Fruit fly (Drosophila melanogaster) whole organism, adult: ENCODE data around the gene CG31036.

ENCODE experiments used
- CG11617 ChIP-seq: fragments of 200-800 bp; sonication (Bioruptor generic); optimal IDR thresholded peaks from 2 replicates; lab custom pipeline; 2017; ENCODE audit warnings: mild to moderate bottlenecking, missing biosample characterization, missing genetic modification reagents, missing genetic modification characterization
- CG12768 ChIP-seq: fragments of 200-800 bp; sonication (Bioruptor generic); optimal IDR thresholded peaks from 2 replicates; lab custom pipeline; 2017; ENCODE audit warnings: missing biosample characterization, missing genetic modification characterization, mild to moderate bottlenecking, moderate library complexity, missing genetic modification reagents
- CG14711 ChIP-seq: fragments of 200-800 bp; sonication (Bioruptor generic); optimal IDR thresholded peaks from 2 replicates; lab custom pipeline; 2018; ENCODE audit warnings: missing biosample characterization, mild to moderate bottlenecking, missing genetic modification characterization, moderate library complexity
- CG1620 ChIP-seq: fragments of 200-800 bp; sonication (Bioruptor generic); optimal IDR thresholded peaks from 2 replicates; lab custom pipeline; 2016; ENCODE audit warnings: missing biosample characterization, missing genetic modification characterization
- CG33017 ChIP-seq: fragments of 200-800 bp; sonication (Bioruptor generic); optimal IDR thresholded peaks from 2 replicates; lab custom pipeline; 2018; ENCODE audit warnings: missing biosample characterization, mild to moderate bottlenecking, missing genetic modification characterization, moderate library complexity
- CG5204 ChIP-seq: fragments of 200-800 bp; sonication (Bioruptor generic); optimal IDR thresholded peaks from 2 replicates; lab custom pipeline; 2016; ENCODE audit warnings: missing biosample characterization, missing genetic modification characterization
- CG7045 ChIP-seq: fragments of 200-800 bp; sonication (Bioruptor generic); optimal IDR thresholded peaks from 2 replicates; lab custom pipeline; 2017; ENCODE audit warnings: missing biosample characterization, mild to moderate bottlenecking, missing genetic modification characterization
- CG7101 ChIP-seq: fragments of 200-800 bp; sonication (Bioruptor generic); optimal IDR thresholded peaks from 2 replicates; lab custom pipeline; 2018; ENCODE audit warnings: missing biosample characterization, mild to moderate bottlenecking, missing genetic modification characterization, moderate library complexity
- Clk ChIP-seq: fragments of 200-800 bp; sonication (Bioruptor generic); optimal IDR thresholded peaks from 2 replicates; lab custom pipeline; 2017; ENCODE audit warnings: missing biosample characterization, missing genetic modification characterization
- Crg-1 ChIP-seq: fragments of 200-800 bp; sonication (Bioruptor generic); optimal IDR thresholded peaks from 2 replicates; lab custom pipeline; 2016; ENCODE audit warnings: missing biosample characterization, missing genetic modification characterization
- Hr96 ChIP-seq: fragments of 200-800 bp; sonication (Bioruptor generic); optimal IDR thresholded peaks from 2 replicates; lab custom pipeline; 2016; ENCODE audit warnings: missing biosample characterization, missing genetic modification characterization
- Mnt ChIP-seq: fragments of 200-800 bp; sonication (Bioruptor generic); optimal IDR thresholded peaks from 2 replicates; lab custom pipeline; 2016; ENCODE audit warnings: missing biosample characterization, mild to moderate bottlenecking, missing genetic modification characterization
- bab1 ChIP-seq: fragments of 200-800 bp; sonication (Bioruptor generic); optimal IDR thresholded peaks from 3 replicates; lab custom pipeline; 2019; ENCODE audit warnings: missing biosample characterization, mild to moderate bottlenecking, missing genetic modification characterization, moderate library complexity
- cic ChIP-seq: fragments of 200-800 bp; sonication (Bioruptor generic); optimal IDR thresholded peaks from 2 replicates; lab custom pipeline; 2017; ENCODE audit warnings: missing biosample characterization, mild to moderate bottlenecking, missing genetic modification characterization, moderate library complexity
- cnc ChIP-seq, 2 experiments: fragments of >200 bp; optimal IDR thresholded peaks; 2 replicates each; lab custom pipeline; 2017
- kay ChIP-seq: fragments of 200-800 bp; sonication (Bioruptor generic); peaks from one replicate; lab custom pipeline; 2016; ENCODE audit warnings: missing biosample characterization, missing genetic modification characterization, borderline replicate concordance
- ovo ChIP-seq: fragments of 200-800 bp; sonication (Bioruptor generic); optimal IDR thresholded peaks from 2 replicates; lab custom pipeline; 2016; ENCODE audit warnings: missing biosample characterization, missing genetic modification characterization
- pad ChIP-seq: fragments of 200-800 bp; sonication (Bioruptor generic); optimal IDR thresholded peaks from 3 replicates; lab custom pipeline; 2017; ENCODE audit warnings: missing biosample characterization, missing genetic modification characterization, mild to moderate bottlenecking, moderate library complexity, missing genetic modification reagents
- tj ChIP-seq: fragments of 200-800 bp; sonication (Bioruptor generic); optimal IDR thresholded peaks from 3 replicates; lab custom pipeline; 2017; ENCODE audit warnings: missing biosample characterization, mild to moderate bottlenecking, missing genetic modification characterization, moderate library complexity
- toe ChIP-seq: fragments of 200-800 bp; sonication (Bioruptor generic); optimal IDR thresholded peaks from 2 replicates; lab custom pipeline; 2016; ENCODE audit warnings: missing biosample characterization, missing genetic modification characterization

The CG31036 gene

dm6 chr3R:29907601-29908175 lies at the start of gene CG31036:
Gene CG31036, plus strand, starts transcription at chr3R:29908107.
- no peak for TF ChIP-seq CG7045 (GFP tag; lab: Kevin White, UChicago)
- TF ChIP-seq CG33017 (tag; lab: Kevin White, UChicago) = no peak
- no peak for TF ChIP-seq bab1 (GFP tag; lab: Kevin White, UChicago)
- TF ChIP-seq CG12768 = no peak
- no peak for TF ChIP-seq cic (GFP tag; lab: Kevin White, UChicago)
- no peak for TF ChIP-seq CG1620
- TF ChIP-seq Clk (GFP tag; lab: Kevin White, UChicago) = no peak
- TF ChIP-seq kay = no peak
- no peak for TF ChIP-seq CG11617 (GFP tag; lab: Kevin White, UChicago)
- TF ChIP-seq ovo (GFP tag; lab: Kevin White, UChicago) = no peak
- no peak for TF ChIP-seq Mnt
- TF ChIP-seq cnc (optimal IDR thresholded peaks at IDR 0.05; lab: Kevin White, UChicago) = no peak
- no peak for TF ChIP-seq tj (GFP tag; lab: Kevin White, UChicago)
- no peak for TF ChIP-seq pad (GFP tag; lab: Kevin White, UChicago)
- TF ChIP-seq Crg-1 (GFP tag; lab: Kevin White, UChicago) = no peak
- no peak for TF ChIP-seq toe
- no peak for TF ChIP-seq CG7101
- TF ChIP-seq CG14711 (tag; lab: Kevin White, UChicago) = no peak

dm6 chr3R:29858806-29859205 lies 49.1 kb upstream of the CG31036 start, which contains the start of gene CG7824:
Gene CG7824, minus strand, starts transcription at chr3R:29858936.
- no peak for TF ChIP-seq kay
- peak; percentile 49 for TF ChIP-seq Mnt

dm6 chr3R:29859763-29860162 lies 48.1 kb upstream of the CG31036 start:
- peak; percentile 56 for TF ChIP-seq bab1 (GFP tag; lab: Kevin White, UChicago)
- TF ChIP-seq CG1620 = no peak
- TF ChIP-seq CG7045 (GFP tag; lab: Kevin White, UChicago) = no peak
- TF ChIP-seq CG11617 (GFP tag; lab: Kevin White, UChicago) = peak; percentile 32
- no peak for TF ChIP-seq Hr96
- TF ChIP-seq Clk (GFP tag; lab: Kevin White, UChicago) = no peak
- no peak for TF ChIP-seq ovo (GFP tag; lab: Kevin White, UChicago)
- peak; percentile 46 for TF ChIP-seq Mnt
- peak; percentile 0 for TF ChIP-seq pad (GFP tag; lab: Kevin White, UChicago)
- TF ChIP-seq kay = no peak
- no peak for TF ChIP-seq toe
- TF ChIP-seq CG12768 = no peak
- TF ChIP-seq tj (GFP tag; lab: Kevin White, UChicago) = no peak
- TF ChIP-seq cic (GFP tag; lab: Kevin White, UChicago) = peak; percentile 8
- TF ChIP-seq CG14711 (tag; lab: Kevin White, UChicago) = no peak
- TF ChIP-seq cnc (optimal IDR thresholded peaks at IDR 0.05; lab: Kevin White, UChicago) = no peak
- TF ChIP-seq CG7101 = peak; percentile 45
- peak; percentile 4 for TF ChIP-seq CG33017 (tag; lab: Kevin White, UChicago)

dm6 chr3R:29861432-29862249 lies 46.3 kb upstream of the CG31036 start, which contains the start of the genes CG15514 and RpS8:
Gene CG15514, minus strand, starts transcription at chr3R:29861494.
Gene RpS8, plus strand, starts transcription at chr3R:29861582.
- TF ChIP-seq ovo (GFP tag; lab: Kevin White, UChicago) (peak; percentile 70), cic (GFP tag; lab: Kevin White, UChicago) (peak; percentile 4), toe (no peak), Mnt (peak; percentile 90), CG5204 (GFP tag; lab: Kevin White, UChicago) (no peak), CG11617 (GFP tag; lab: Kevin White, UChicago) (peak; percentile 85), kay (no peak), tj (GFP tag; lab: Kevin White, UChicago) (peak; percentile 38), CG7101 (peak; percentile 77), bab1 (GFP tag; lab: Kevin White, UChicago) (peak; percentile 51), Crg-1 (GFP tag; lab: Kevin White, UChicago) (peak; percentile 57), pad (GFP tag; lab: Kevin White, UChicago) (peak; percentile 70), cnc (optimal IDR thresholded peaks at IDR 0.05; lab: Kevin White, UChicago) (no peak), CG14711 (tag; lab: Kevin White, UChicago) (peak; percentile 41), Hr96 (no peak), CG12768 (peak; percentile 63), CG7045 (GFP tag; lab: Kevin White, UChicago) (peak; percentile 66), Clk (GFP tag; lab: Kevin White, UChicago) (peak; percentile 6), CG33017 (tag; lab: Kevin White, UChicago) (peak; percentile 79), CG1620 (peak; percentile 41)

- no peak for TF ChIP-seq CG7101
- no peak for TF ChIP-seq Clk (GFP tag; lab: Kevin White, UChicago)
- TF ChIP-seq CG1620 = no peak
- TF ChIP-seq CG14711 (tag; lab: Kevin White, UChicago) = no peak
- TF ChIP-seq pad (GFP tag; lab: Kevin White, UChicago) = no peak
- TF ChIP-seq Mnt = no peak
- TF ChIP-seq CG11617 (GFP tag; lab: Kevin White, UChicago) = no peak
- no peak for TF ChIP-seq CG12768
- no peak for TF ChIP-seq cic (GFP tag; lab: Kevin White, UChicago)
- no peak for TF ChIP-seq toe
- no peak for TF ChIP-seq tj (GFP tag; lab: Kevin White, UChicago)
- no peak for TF ChIP-seq CG7045 (GFP tag; lab: Kevin White, UChicago)
- TF ChIP-seq kay = no peak
- no peak for TF ChIP-seq bab1 (GFP tag; lab: Kevin White, UChicago)
- TF ChIP-seq cnc (optimal IDR thresholded peaks at IDR 0.05; lab: Kevin White, UChicago) = no peak
- no peak for TF ChIP-seq CG33017 (tag; lab: Kevin White, UChicago)
Observed at dm6 chr3R:29862795-29863194, 45.1 kb upstream of the CG31036 start.
